Fruit fly (Drosophila melanogaster): ENCODE data around the gene CG14301.

Gene CG14301

DNA sequence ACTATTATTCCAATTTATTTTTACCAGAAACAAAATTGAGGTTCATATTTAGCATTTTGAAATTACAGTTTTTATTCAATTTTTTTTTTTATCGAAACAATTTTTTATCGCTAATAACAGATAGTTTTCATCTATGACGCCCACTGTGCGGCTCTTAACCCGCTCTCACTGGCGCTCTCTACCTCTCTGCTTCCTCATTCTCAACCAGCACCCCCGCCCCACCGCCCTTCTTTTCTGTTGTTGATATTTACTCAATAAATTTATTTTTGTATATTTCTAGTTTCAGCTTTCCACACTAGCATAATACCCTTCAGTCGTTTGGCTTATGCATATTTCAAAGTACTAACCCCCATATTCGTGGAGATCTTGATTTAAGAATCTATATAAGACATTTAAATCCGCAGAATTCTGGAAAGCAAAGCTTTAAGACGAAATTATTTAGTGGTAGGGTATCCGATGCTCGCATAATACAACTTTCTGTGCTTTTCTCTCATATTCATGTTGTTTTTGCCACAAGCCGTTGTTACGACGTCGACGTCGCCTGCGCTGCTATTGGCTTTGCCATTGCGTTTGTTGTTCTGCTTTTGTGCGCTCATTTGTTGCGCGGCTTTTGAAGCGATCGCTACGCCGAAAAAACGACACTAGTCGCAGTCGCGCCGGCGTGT, 57.2 kb downstream of the CG14301 start (continued):
- TF ChIP-seq chif (GFP tag; optimal IDR thresholded peaks at IDR 0.05): peak; percentile 96 to 98
- TF ChIP-seq ara (GFP tag; IDR thresholded peaks at IDR 0.05): peak; percentile 95
- no peak for TF ChIP-seq zen2 (GFP tag; IDR thresholded peaks at IDR 0.05; ENCODE audit: partially characterized antibody)
- TF ChIP-seq Lhr (GFP tag; optimal IDR thresholded peaks at IDR 0.05): peak; percentile 97
- TF ChIP-seq ash1 (GFP tag; optimal IDR thresholded peaks at IDR 0.05): peak; percentile 88
- TF ChIP-seq CG4617 (GFP tag; optimal IDR thresholded peaks at IDR 0.05; ENCODE audit: borderline replicate concordance): peak; percentile 94
- peak; percentile 96 for TF ChIP-seq CG4328 (GFP tag; optimal IDR thresholded peaks at IDR 0.05)
- TF ChIP-seq luna (GFP tag; optimal IDR thresholded peaks at IDR 0.05): peak; percentile 86
- peak; percentile 98 for TF ChIP-seq nmo (GFP tag; optimal IDR thresholded peaks at IDR 0.05)
- peak in 1 of 2 experiments; percentile 88 for TF ChIP-seq Hr78 (GFP tag; optimal IDR thresholded peaks at IDR 0.05)
- no peak for TF ChIP-seq Doc3 (GFP tag; IDR thresholded peaks at IDR 0.05; ENCODE audit: partially characterized antibody)
- TF ChIP-seq Mrtf (GFP tag; IDR thresholded peaks at IDR 0.05): peak; percentile 94
- TF ChIP-seq dan (GFP tag; IDR thresholded peaks at IDR 0.05): peak; percentile 67
- peak; percentile 75 for TF ChIP-seq ftz-f1 (GFP tag; optimal IDR thresholded peaks at IDR 0.05)
- peak; percentile 33 for TF ChIP-seq lbe (GFP tag; optimal IDR thresholded peaks at IDR 0.05)
- TF ChIP-seq Scr (GFP tag; IDR thresholded peaks at IDR 0.05; ENCODE audit: partially characterized antibody): no peak
- peak; percentile 99 for TF ChIP-seq CG10209 (GFP tag; optimal IDR thresholded peaks at IDR 0.05)
- TF ChIP-seq chinmo (GFP tag; IDR thresholded peaks at IDR 0.05; ENCODE audit: partially characterized antibody): peak; percentile 78; the same call in 1 of the 4 replicates
- peak; percentile 21; the same call in 1 of the 3 replicates for TF ChIP-seq HLH4C (GFP tag; IDR thresholded peaks at IDR 0.05; ENCODE audit: partially characterized antibody)
- TF ChIP-seq sug (tag; optimal IDR thresholded peaks at IDR 0.05): peak; percentile 96
- peak; percentile 75 for TF ChIP-seq CG5953 (GFP tag; IDR thresholded peaks at IDR 0.05)
- TF ChIP-seq crol (GFP tag; IDR thresholded peaks at IDR 0.05): peak; percentile 98
- no peak for TF ChIP-seq inv (GFP tag; IDR thresholded peaks at IDR 0.05; ENCODE audit: partially characterized antibody)
- TF ChIP-seq Sox100B (GFP tag; optimal IDR thresholded peaks at IDR 0.05): peak; percentile 99
- TF ChIP-seq CG9797 (GFP tag; optimal IDR thresholded peaks at IDR 0.05): peak; percentile 44
- TF ChIP-seq kni (GFP tag; optimal IDR thresholded peaks at IDR 0.05): peak; percentile 98
- TF ChIP-seq CG30431 (GFP tag; optimal IDR thresholded peaks at IDR 0.05): peak; percentile 95
- TF ChIP-seq oc (tag; optimal IDR thresholded peaks at IDR 0.05): peak; percentile 98
- peak; percentile 60 to 64 for TF ChIP-seq insv (GFP tag; optimal IDR thresholded peaks at IDR 0.05)
- TF ChIP-seq Oaz (GFP tag; IDR thresholded peaks at IDR 0.05): peak; percentile 81
- peak; percentile 87 for TF ChIP-seq ap (GFP tag; IDR thresholded peaks at IDR 0.05)
- peak; percentile 84 for TF ChIP-seq Kr (GFP tag; optimal IDR thresholded peaks at IDR 0.05)
- peak; percentile 86 for TF ChIP-seq CG6272 (GFP tag; IDR thresholded peaks at IDR 0.05)
- peak; percentile 84 for TF ChIP-seq Doc2 (GFP tag; IDR thresholded peaks at IDR 0.05)
- TF ChIP-seq crp (GFP tag; optimal IDR thresholded peaks at IDR 0.05): peak; percentile 25 to 73
- no peak for TF ChIP-seq Hr39 (optimal IDR thresholded peaks at IDR 0.05)
- TF ChIP-seq MTF-1 (GFP tag; optimal IDR thresholded peaks at IDR 0.05; ENCODE audit: borderline replicate concordance): peak; percentile 94
- no peak for TF ChIP-seq sc (optimal IDR thresholded peaks at IDR 0.05)
- TF ChIP-seq sc (GFP tag; optimal IDR thresholded peaks at IDR 0.05): peak; percentile 98
- peak; percentile 96 for TF ChIP-seq CG18476 (GFP tag; optimal IDR thresholded peaks at IDR 0.05)
- TF ChIP-seq Nf-YC (tag; optimal IDR thresholded peaks at IDR 0.05): peak; percentile 91
- peak; percentile 96 for TF ChIP-seq CG2202 (tag; optimal IDR thresholded peaks at IDR 0.05)
- no peak for TF ChIP-seq vnd (GFP tag; IDR thresholded peaks at IDR 0.05; ENCODE audit: partially characterized antibody)
- peak; percentile 34; the same call in 1 of the 2 replicates for TF ChIP-seq CG13287 (GFP tag; IDR thresholded peaks at IDR 0.05; ENCODE audit: partially characterized antibody)
- peak; percentile 83 for TF ChIP-seq CG11696 (GFP tag; IDR thresholded peaks at IDR 0.05)
- TF ChIP-seq Fer3 (tag; optimal IDR thresholded peaks at IDR 0.05): peak; percentile 95
- TF ChIP-seq CG14050 (GFP tag; IDR thresholded peaks at IDR 0.05): peak; percentile 86
- peak; percentile 95 for TF ChIP-seq CG3726 (GFP tag; IDR thresholded peaks at IDR 0.05)
